Fruit fly (Drosophila melanogaster): ENCODE measurements around the gene CG5116.

CG5116 gene

DNA sequence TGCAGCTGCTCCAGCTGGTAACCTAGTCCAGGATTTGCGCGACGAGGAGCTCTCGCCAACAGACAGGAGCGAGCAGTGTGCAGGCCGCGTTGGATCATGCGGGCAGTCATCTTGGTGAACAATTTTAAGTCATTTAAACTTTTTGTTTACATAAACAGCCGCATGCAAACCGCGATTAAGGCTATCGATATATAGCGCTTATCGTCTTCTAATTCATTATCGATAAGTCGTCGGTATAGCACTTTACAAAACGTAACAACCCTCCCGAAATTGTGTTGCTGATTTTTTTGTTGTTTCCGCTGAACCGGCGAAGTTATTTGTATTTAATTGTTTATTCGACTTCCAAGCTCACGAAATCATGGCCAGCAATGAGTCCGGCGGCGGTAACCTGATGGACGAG, 6.2 kb upstream of the CG5116 start, which contains the start of the genes CG4553 and MED28 (continued):
- TF ChIP-seq eve (GFP tag; optimal IDR thresholded peaks at IDR 0.05) = no peak
- TF ChIP-seq CG13296 (GFP tag; optimal IDR thresholded peaks at IDR 0.05) = no peak
- TF ChIP-seq CG9797 (GFP tag; optimal IDR thresholded peaks at IDR 0.05) = no peak
- no peak for TF ChIP-seq Dip3 (GFP tag; optimal IDR thresholded peaks at IDR 0.05)
- no peak for TF ChIP-seq btn (GFP tag; optimal IDR thresholded peaks at IDR 0.05)
- no peak for TF ChIP-seq CG6765 (GFP tag; optimal IDR thresholded peaks at IDR 0.05)
- no peak for TF ChIP-seq CG14014 (GFP tag; IDR thresholded peaks at IDR 0.05)
- TF ChIP-seq vvl (GFP tag; IDR thresholded peaks at IDR 0.05) = 0 out of 2 replicates have a peak, but pooled peaks have one; percentile 28
- no peak for TF ChIP-seq cwo (GFP tag; optimal IDR thresholded peaks at IDR 0.05)
- TF ChIP-seq Vsx1 (GFP tag; optimal IDR thresholded peaks at IDR 0.05) = no peak
- TF ChIP-seq zfh1 (GFP tag; IDR thresholded peaks at IDR 0.05) = no peak
- TF ChIP-seq CG3847 (GFP tag; IDR thresholded peaks at IDR 0.05) = no peak
- no peak for TF ChIP-seq NC2β (GFP tag; optimal IDR thresholded peaks at IDR 0.05)
- TF ChIP-seq Hey (tag; optimal IDR thresholded peaks at IDR 0.05) = no peak
- no peak for TF ChIP-seq Xbp1 (GFP tag; optimal IDR thresholded peaks at IDR 0.05)
- TF ChIP-seq H2.0 (GFP tag; IDR thresholded peaks at IDR 0.05) = no peak
- TF ChIP-seq CG11093 (GFP tag; IDR thresholded peaks at IDR 0.05) = no peak
- TF ChIP-seq CG33557 (GFP tag; optimal IDR thresholded peaks at IDR 0.05) = no peak
- TF ChIP-seq chinmo (GFP tag; IDR thresholded peaks at IDR 0.05; ENCODE audit: partially characterized antibody) = peak; percentile 74; the same call in 2 of the 4 replicates
- no peak for TF ChIP-seq CG7271 (tag; optimal IDR thresholded peaks at IDR 0.05)
- no peak for TF ChIP-seq da (GFP tag; optimal IDR thresholded peaks at IDR 0.05)
- TF ChIP-seq tna (GFP tag; IDR thresholded peaks at IDR 0.05; ENCODE audit: partially characterized antibody) = peak; percentile 78
- no peak for TF ChIP-seq CG11696 (GFP tag; IDR thresholded peaks at IDR 0.05)
- TF ChIP-seq CG17385 (GFP tag; optimal IDR thresholded peaks at IDR 0.05) = no peak
- no peak for TF ChIP-seq Aef1 (GFP tag; IDR thresholded peaks at IDR 0.05)
- peak; percentile 74 for TF ChIP-seq dm (GFP tag; optimal IDR thresholded peaks at IDR 0.05)
- TF ChIP-seq sens (GFP tag) = no peak
- TF ChIP-seq CG14710 (tag; optimal IDR thresholded peaks at IDR 0.05) = peak; percentile 4
- TF ChIP-seq Optix (GFP tag; IDR thresholded peaks at IDR 0.05) = no peak
- TF ChIP-seq jing (GFP tag; optimal IDR thresholded peaks at IDR 0.05) = no peak
- TF ChIP-seq pb (GFP tag; optimal IDR thresholded peaks at IDR 0.05) = no peak
- no peak for TF ChIP-seq ATbp (GFP tag; optimal IDR thresholded peaks at IDR 0.05)
- no peak for TF ChIP-seq CG9817 (tag; optimal IDR thresholded peaks at IDR 0.05)
- no peak for TF ChIP-seq CG13424 (tag; optimal IDR thresholded peaks at IDR 0.05)
- no peak for TF ChIP-seq CG4360 (GFP tag; IDR thresholded peaks at IDR 0.05)
- no peak for TF ChIP-seq eyg (GFP tag; optimal IDR thresholded peaks at IDR 0.05)
- TF ChIP-seq Jarid2 (GFP tag; optimal IDR thresholded peaks at IDR 0.05) = no peak
- no peak for TF ChIP-seq sug (tag; optimal IDR thresholded peaks at IDR 0.05)
- no peak for TF ChIP-seq CG14441 (GFP tag; IDR thresholded peaks at IDR 0.05)
- peak; percentile 80 for TF ChIP-seq CG9437 (GFP tag; optimal IDR thresholded peaks at IDR 0.05)
- TF ChIP-seq fd64A (GFP tag; optimal IDR thresholded peaks at IDR 0.05) = no peak
- no peak for TF ChIP-seq phol (tag; optimal IDR thresholded peaks at IDR 0.05)
- no peak for TF ChIP-seq BtbVII (GFP tag; optimal IDR thresholded peaks at IDR 0.05)
- no peak for TF ChIP-seq zen (tag; optimal IDR thresholded peaks at IDR 0.05)
- TF ChIP-seq Bdp1 (GFP tag; optimal IDR thresholded peaks at IDR 0.05) = no peak
- no peak for TF ChIP-seq bsh (GFP tag; optimal IDR thresholded peaks at IDR 0.05)
- TF ChIP-seq disco-r (GFP tag; optimal IDR thresholded peaks at IDR 0.05) = no peak
- TF ChIP-seq CG1832 (GFP tag; optimal IDR thresholded peaks at IDR 0.05) = no peak
- no peak for TF ChIP-seq maf-S (GFP tag; optimal IDR thresholded peaks at IDR 0.05)
- no peak for TF ChIP-seq dmrt11E (tag; optimal IDR thresholded peaks at IDR 0.05)
- TF ChIP-seq CG12236 (GFP tag; optimal IDR thresholded peaks at IDR 0.05) = no peak
- no peak for TF ChIP-seq fd3F (GFP tag; optimal IDR thresholded peaks at IDR 0.05)

Measured in whole organism, embryonic.